Worm (Caenorhabditis elegans): ENCODE data around the gene W10G11.3.
A peak's percentile ranks its signal among the peaks of the same experiment; 100 is the strongest.

The W10G11.3 gene

ce11 chrII:3523547-3523946, 38.8 kb downstream of the W10G11.3 start:
- TF ChIP-seq ham-2 (GFP tag; optimal IDR thresholded peaks at IDR 0.05): peak; percentile 20
- TF ChIP-seq lsy-2 (tag; optimal IDR thresholded peaks at IDR 0.05): peak; percentile 93
- TF ChIP-seq ces-1 (GFP tag; optimal IDR thresholded peaks at IDR 0.05): peak; percentile 21
- peak; percentile 64 for TF ChIP-seq nhr-237 (tag; optimal IDR thresholded peaks at IDR 0.05)
- peak; percentile 70 for TF ChIP-seq mep-1 (tag; optimal IDR thresholded peaks at IDR 0.05)

- TF ChIP-seq ceh-43 (GFP tag; optimal IDR thresholded peaks at IDR 0.05) (peak; percentile 79), drap-1 (GFP tag; optimal IDR thresholded peaks at IDR 0.05) (peak; percentile 85), nhr-2 (tag; optimal IDR thresholded peaks at IDR 0.05) (no peak), unc-120 (tag; optimal IDR thresholded peaks at IDR 0.05; ENCODE audit: poor library complexity, severe bottlenecking) (peak; percentile 70), mls-2 (tag; optimal IDR thresholded peaks at IDR 0.05) (peak; percentile 91), sptf-1 (tag; optimal IDR thresholded peaks at IDR 0.05) (peak; percentile 94), ztf-11 (tag; optimal IDR thresholded peaks at IDR 0.05) (peak; percentile 33), nhr-76 (tag; optimal IDR thresholded peaks at IDR 0.05) (no peak), nhr-28 (tag; optimal IDR thresholded peaks at IDR 0.05) (peak; percentile 1), ceh-83 (GFP tag; optimal IDR thresholded peaks at IDR 0.05) (peak; percentile 91), blmp-1 (tag; optimal IDR thresholded peaks at IDR 0.05) (no peak), unc-39 (tag; optimal IDR thresholded peaks at IDR 0.05) (no peak), elt-1 (tag; optimal IDR thresholded peaks at IDR 0.05; ENCODE audit: borderline replicate concordance, insufficient read depth) (no peak), tbx-8 (GFP tag; optimal IDR thresholded peaks at IDR 0.05) (peak; percentile 51), elt-3 (tag; optimal IDR thresholded peaks at IDR 0.05) (no peak), lin-13 (tag; optimal IDR thresholded peaks at IDR 0.05) (peak; percentile 28), nhr-12 (tag; optimal IDR thresholded peaks at IDR 0.05) (no peak), sem-2 (GFP tag; optimal IDR thresholded peaks at IDR 0.05) (peak; percentile 70), flh-1 (GFP tag; optimal IDR thresholded peaks at IDR 0.05) (peak; percentile 48), pha-4 (tag; optimal IDR thresholded peaks at IDR 0.05) (no peak), ceh-39 (tag; optimal IDR thresholded peaks at IDR 0.05) (no peak), snpc-4 (tag; optimal IDR thresholded peaks at IDR 0.05) (no peak), zip-8 (tag; optimal IDR thresholded peaks at IDR 0.05) (no peak), nhr-237 (tag; optimal IDR thresholded peaks at IDR 0.05) (peak; percentile 41), hlh-1 (tag; optimal IDR thresholded peaks at IDR 0.05) (peak; percentile 50), unc-62 (GFP tag; optimal IDR thresholded peaks at IDR 0.05) (no peak), M03D4.4 (tag; optimal IDR thresholded peaks at IDR 0.05) (peak; percentile 89), mab-5 (tag; optimal IDR thresholded peaks at IDR 0.05) (no peak), lin-32 (GFP tag; optimal IDR thresholded peaks at IDR 0.05) (peak; percentile 72), mep-1 (tag; optimal IDR thresholded peaks at IDR 0.05) (peak; percentile 30), lsy-2 (tag; optimal IDR thresholded peaks at IDR 0.05) (peak; percentile 34), ham-2 (GFP tag; optimal IDR thresholded peaks at IDR 0.05) (peak; percentile 80), ces-1 (GFP tag; optimal IDR thresholded peaks at IDR 0.05) (peak; percentile 29), cnd-1 (tag; optimal IDR thresholded peaks at IDR 0.05) (peak; percentile 85), bed-3 (GFP tag; optimal IDR thresholded peaks at IDR 0.05) (peak; percentile 70)
These were observed 41.1 kb downstream of the W10G11.3 start, which contains the start of gene W09G10.9 for ce11 chrII:3520988-3521850. W09G10.9 (plus strand) TSS chrII:3521800.

- TF ChIP-seq elt-3 (tag; optimal IDR thresholded peaks at IDR 0.05) (peak; percentile 37), lin-13 (tag; optimal IDR thresholded peaks at IDR 0.05) (peak; percentile 43), mab-5 (tag; optimal IDR thresholded peaks at IDR 0.05) (no peak), pha-4 (tag; optimal IDR thresholded peaks at IDR 0.05) (no peak), nhr-28 (tag; optimal IDR thresholded peaks at IDR 0.05) (no peak), ceh-43 (GFP tag; optimal IDR thresholded peaks at IDR 0.05) (peak; percentile 49), snpc-4 (tag; optimal IDR thresholded peaks at IDR 0.05) (no peak), mep-1 (tag; optimal IDR thresholded peaks at IDR 0.05) (peak; percentile 9), ceh-39 (tag; optimal IDR thresholded peaks at IDR 0.05) (no peak), nhr-2 (tag; optimal IDR thresholded peaks at IDR 0.05) (no peak), flh-1 (GFP tag; optimal IDR thresholded peaks at IDR 0.05) (peak; percentile 38), zip-8 (tag; optimal IDR thresholded peaks at IDR 0.05) (peak; percentile 67), unc-62 (GFP tag; optimal IDR thresholded peaks at IDR 0.05) (no peak), nhr-12 (tag; optimal IDR thresholded peaks at IDR 0.05) (no peak), tbx-8 (GFP tag; optimal IDR thresholded peaks at IDR 0.05) (peak; percentile 49), ceh-83 (GFP tag; optimal IDR thresholded peaks at IDR 0.05) (peak; percentile 86), unc-120 (tag; optimal IDR thresholded peaks at IDR 0.05; ENCODE audit: poor library complexity, severe bottlenecking) (peak; percentile 89), cnd-1 (tag; optimal IDR thresholded peaks at IDR 0.05) (peak; percentile 86), drap-1 (GFP tag; optimal IDR thresholded peaks at IDR 0.05) (peak; percentile 84), nhr-76 (tag; optimal IDR thresholded peaks at IDR 0.05) (peak; percentile 43), sem-2 (GFP tag; optimal IDR thresholded peaks at IDR 0.05) (peak; percentile 78), mls-2 (tag; optimal IDR thresholded peaks at IDR 0.05) (peak; percentile 77), ces-1 (GFP tag; optimal IDR thresholded peaks at IDR 0.05) (peak; percentile 82), hlh-1 (tag; optimal IDR thresholded peaks at IDR 0.05) (peak; percentile 51), bed-3 (GFP tag; optimal IDR thresholded peaks at IDR 0.05) (peak; percentile 40), lin-32 (GFP tag; optimal IDR thresholded peaks at IDR 0.05) (peak; percentile 31), M03D4.4 (tag; optimal IDR thresholded peaks at IDR 0.05) (peak; percentile 75), unc-39 (tag; optimal IDR thresholded peaks at IDR 0.05) (peak; percentile 3), ham-2 (GFP tag; optimal IDR thresholded peaks at IDR 0.05) (peak; percentile 83), sptf-1 (tag; optimal IDR thresholded peaks at IDR 0.05) (peak; percentile 91), ztf-11 (tag; optimal IDR thresholded peaks at IDR 0.05) (peak; percentile 48), blmp-1 (tag; optimal IDR thresholded peaks at IDR 0.05) (no peak), nhr-237 (tag; optimal IDR thresholded peaks at IDR 0.05) (peak; percentile 22), lsy-2 (tag; optimal IDR thresholded peaks at IDR 0.05) (peak; percentile 27), elt-1 (tag; optimal IDR thresholded peaks at IDR 0.05; ENCODE audit: borderline replicate concordance, insufficient read depth) (peak; percentile 0)
These were observed 43.3 kb downstream of the W10G11.3 start, which contains the start of gene clec-126 for ce11 chrII:3518961-3519544. clec-126 (plus strand) TSS chrII:3519494.

Data from whole organism, mixed stage, embryonic.